Worm (Caenorhabditis elegans): ENCODE measurements around the gene swp-1.

The swp-1 gene

ce11 chrIII:5714984-5715454 is 9.7 kb upstream of the swp-1 start:
- TF ChIP-seq ahr-1 (tag; optimal IDR thresholded peaks at IDR 0.05) (no peak), C38D4.7 (GFP tag; optimal IDR thresholded peaks at IDR 0.05) (no peak), syd-9 (tag; optimal IDR thresholded peaks at IDR 0.05) (no peak), unc-42 (tag; optimal IDR thresholded peaks at IDR 0.05) (no peak), sox-2 (GFP tag; IDR thresholded peaks at IDR 0.05) (no peak), ceh-22 (tag; optimal IDR thresholded peaks at IDR 0.05) (no peak), npax-4 (tag; optimal IDR thresholded peaks at IDR 0.05) (no peak), pqm-1 (tag; optimal IDR thresholded peaks at IDR 0.05) (no peak), nhr-232 (tag; optimal IDR thresholded peaks at IDR 0.05) (no peak), tbx-2 (tag; optimal IDR thresholded peaks at IDR 0.05) (no peak), tbx-7 (tag; optimal IDR thresholded peaks at IDR 0.05) (no peak), pros-1 (tag; optimal IDR thresholded peaks at IDR 0.05) (no peak), nhr-11 (tag; optimal IDR thresholded peaks at IDR 0.05) (no peak), elt-2 (tag; optimal IDR thresholded peaks at IDR 0.05) (no peak), ceh-14 (tag; optimal IDR thresholded peaks at IDR 0.05) (no peak), hlh-8 (tag; optimal IDR thresholded peaks at IDR 0.05) (no peak), ceh-45 (GFP tag; IDR thresholded peaks at IDR 0.05) (no peak), fax-1 (tag; optimal IDR thresholded peaks at IDR 0.05) (no peak), rnt-1 (tag; optimal IDR thresholded peaks at IDR 0.05) (no peak)

DNA sequence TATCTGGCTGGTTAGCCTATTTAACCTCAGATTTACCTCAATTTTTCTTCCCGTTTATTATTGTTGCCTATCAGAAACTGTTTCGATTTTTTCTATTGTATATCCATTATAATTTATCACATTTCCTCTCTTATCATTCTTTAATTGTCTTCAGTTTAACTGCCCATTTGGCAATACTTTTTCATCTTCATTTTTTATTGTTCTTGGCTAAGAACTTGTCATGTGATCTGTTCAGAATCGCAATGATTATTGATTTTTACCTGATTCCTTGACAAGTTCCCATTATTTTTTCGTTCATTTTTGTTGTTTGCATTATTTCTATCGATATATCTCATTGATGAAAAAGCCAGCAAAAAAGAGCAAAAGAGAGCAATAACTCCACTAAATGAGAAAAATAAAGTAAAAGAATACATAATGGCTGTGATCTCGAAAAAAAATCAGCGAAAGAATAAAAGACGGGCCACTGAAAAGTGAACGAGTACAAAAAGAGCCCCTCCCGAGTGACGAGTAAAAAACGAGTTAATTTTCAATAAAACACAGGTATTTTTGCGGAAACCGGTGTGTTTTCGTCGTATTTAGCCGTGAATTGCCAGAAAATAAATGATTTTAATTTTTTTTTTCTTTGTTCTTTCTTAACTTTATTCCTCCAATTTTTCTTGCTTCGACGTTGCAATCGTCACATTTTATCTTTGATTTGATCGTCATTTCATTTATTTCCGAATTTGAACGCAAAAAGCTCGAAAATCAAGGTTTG is 9.1 kb upstream of the swp-1 start, which contains the start of gene arf-1:
Gene arf-1 (plus strand): TSS at position 657 of the 754 bp plus-strand sequence.
- no peak for TF ChIP-seq npax-4 (tag; optimal IDR thresholded peaks at IDR 0.05)
- TF ChIP-seq hlh-6 (tag; optimal IDR thresholded peaks at IDR 0.05): no peak
- TF ChIP-seq ahr-1 (tag; optimal IDR thresholded peaks at IDR 0.05): no peak
- TF ChIP-seq zip-5 (tag; optimal IDR thresholded peaks at IDR 0.05): no peak
- TF ChIP-seq hlh-30 (tag; optimal IDR thresholded peaks at IDR 0.05; ENCODE audit: insufficient read depth): no peak
- no peak for TF ChIP-seq gmeb-2 (tag; optimal IDR thresholded peaks at IDR 0.05)
- no peak for TF ChIP-seq pqm-1 (tag; optimal IDR thresholded peaks at IDR 0.05)
- no peak for TF ChIP-seq ceh-6 (GFP tag; optimal IDR thresholded peaks at IDR 0.05)
- TF ChIP-seq tbx-7 (tag; optimal IDR thresholded peaks at IDR 0.05): no peak
- no peak for TF ChIP-seq K09A11.1 (tag; optimal IDR thresholded peaks at IDR 0.05; ENCODE audit: insufficient read depth)
- no peak for TF ChIP-seq ceh-22 (tag; optimal IDR thresholded peaks at IDR 0.05)
- TF ChIP-seq F13H6.1 (tag; optimal IDR thresholded peaks at IDR 0.05): no peak
- TF ChIP-seq ztf-16 (tag; optimal IDR thresholded peaks at IDR 0.05): no peak
- no peak for TF ChIP-seq ref-2 (tag; optimal IDR thresholded peaks at IDR 0.05)
- TF ChIP-seq ceh-24 (tag; optimal IDR thresholded peaks at IDR 0.05): no peak
- no peak for TF ChIP-seq ets-4 (tag; optimal IDR thresholded peaks at IDR 0.05)
- TF ChIP-seq pha-4 (tag; optimal IDR thresholded peaks at IDR 0.05): no peak
- TF ChIP-seq ceh-18 (tag; optimal IDR thresholded peaks at IDR 0.05): no peak

ce11 chrIII:5711881-5712643 is 6.7 kb upstream of the swp-1 start:
- TF ChIP-seq nfya-1 (tag; optimal IDR thresholded peaks at IDR 0.05) (no peak), pros-1 (tag; optimal IDR thresholded peaks at IDR 0.05) (no peak), pqm-1 (tag; optimal IDR thresholded peaks at IDR 0.05) (no peak), ceh-19 (GFP tag; optimal IDR thresholded peaks at IDR 0.05) (no peak), fkh-10 (GFP tag; optimal IDR thresholded peaks at IDR 0.05) (no peak), tbx-2 (tag; optimal IDR thresholded peaks at IDR 0.05) (no peak), che-1 (tag; optimal IDR thresholded peaks at IDR 0.05) (no peak), hlh-8 (tag; optimal IDR thresholded peaks at IDR 0.05) (no peak), nhr-11 (tag; optimal IDR thresholded peaks at IDR 0.05) (no peak), gmeb-2 (tag; optimal IDR thresholded peaks at IDR 0.05) (no peak), ref-2 (tag; optimal IDR thresholded peaks at IDR 0.05) (no peak), ztf-16 (tag; optimal IDR thresholded peaks at IDR 0.05) (no peak)

Data from whole organism, late embryonic.